Fruit fly (Drosophila melanogaster): Measurements from ENCODE around the gene CG11586.
A peak's percentile ranks its signal among the peaks of the same experiment; 100 is the strongest.

CG11586 gene

dm6 chr3L:4286784-4287183, 24.5 kb upstream of the CG11586 start, which contains the start of gene TfIIEbeta (continued):
- TF ChIP-seq dmrt99B (tag; optimal IDR thresholded peaks at IDR 0.05) (no peak), CG11723 (GFP tag; optimal IDR thresholded peaks at IDR 0.05) (no peak), E2f2 (GFP tag; IDR thresholded peaks at IDR 0.05) (peak; percentile 44), CG17612 (GFP tag; IDR thresholded peaks at IDR 0.05) (no peak), CG12391 (tag; optimal IDR thresholded peaks at IDR 0.05) (peak; percentile 60), CG3847 (GFP tag; IDR thresholded peaks at IDR 0.05) (0 out of 2 replicates have a peak, but pooled peaks have one; percentile 9), CG9609 (GFP tag; optimal IDR thresholded peaks at IDR 0.05) (no peak), tll (GFP tag; optimal IDR thresholded peaks at IDR 0.05) (no peak), YL-1 (GFP tag; optimal IDR thresholded peaks at IDR 0.05) (peak; percentile 61), hbn (GFP tag; IDR thresholded peaks at IDR 0.05; ENCODE audit: partially characterized antibody) (no peak), seq (GFP tag; IDR thresholded peaks at IDR 0.05) (no peak), CG4328 (GFP tag; optimal IDR thresholded peaks at IDR 0.05) (no peak), Hr39 (optimal IDR thresholded peaks at IDR 0.05) (no peak), CG43689 (GFP tag; IDR thresholded peaks at IDR 0.05) (no peak), C15 (GFP tag; IDR thresholded peaks at IDR 0.05) (no peak), dan (GFP tag; IDR thresholded peaks at IDR 0.05) (no peak), exex (tag; optimal IDR thresholded peaks at IDR 0.05) (no peak), CG3726 (GFP tag; IDR thresholded peaks at IDR 0.05) (no peak), pfk (GFP tag; optimal IDR thresholded peaks at IDR 0.05) (no peak), bcd (GFP tag; optimal IDR thresholded peaks at IDR 0.05) (peak; percentile 20), Mrtf (GFP tag; IDR thresholded peaks at IDR 0.05) (no peak), CG6854 (GFP tag; optimal IDR thresholded peaks at IDR 0.05) (no peak), CG10321 (GFP tag; IDR thresholded peaks at IDR 0.05) (no peak), pros (GFP tag; optimal IDR thresholded peaks at IDR 0.05) (no peak), Atf6 (GFP tag; IDR thresholded peaks at IDR 0.05) (no peak), CG3065 (GFP tag; optimal IDR thresholded peaks at IDR 0.05) (no peak), Trl (optimal IDR thresholded peaks at IDR 0.05) (no peak), Trl (GFP tag; optimal IDR thresholded peaks at IDR 0.05) (no peak), ap (GFP tag; IDR thresholded peaks at IDR 0.05) (no peak), yki (optimal IDR thresholded peaks at IDR 0.05) (no peak), btn (GFP tag; optimal IDR thresholded peaks at IDR 0.05) (no peak), CG31388 (GFP tag; optimal IDR thresholded peaks at IDR 0.05) (no peak), CG7839 (tag; optimal IDR thresholded peaks at IDR 0.05) (peak; percentile 46), Dp (GFP tag; optimal IDR thresholded peaks at IDR 0.05) (peak; percentile 38), CG6175 (GFP tag; IDR thresholded peaks at IDR 0.05) (no peak), CG9817 (tag; optimal IDR thresholded peaks at IDR 0.05) (no peak), CG7372 (GFP tag; IDR thresholded peaks at IDR 0.05) (no peak), Bteb2 (GFP tag; optimal IDR thresholded peaks at IDR 0.05) (no peak), CG2116 (GFP tag; optimal IDR thresholded peaks at IDR 0.05) (peak; percentile 16), kah (GFP tag; optimal IDR thresholded peaks at IDR 0.05) (no peak), Stat92E (GFP tag; optimal IDR thresholded peaks at IDR 0.05) (peak in 1 of 3 experiments; percentile 6), Hr78 (GFP tag; optimal IDR thresholded peaks at IDR 0.05) (no peak), shn (GFP tag; optimal IDR thresholded peaks at IDR 0.05) (no peak), ac (GFP tag; optimal IDR thresholded peaks at IDR 0.05) (no peak), Bgb (GFP tag; IDR thresholded peaks at IDR 0.05; ENCODE audit: partially characterized antibody) (no peak), CG6683 (GFP tag; optimal IDR thresholded peaks at IDR 0.05) (no peak), CG18619 (GFP tag; optimal IDR thresholded peaks at IDR 0.05) (no peak), zf30C (GFP tag; optimal IDR thresholded peaks at IDR 0.05) (no peak), sob (GFP tag; IDR thresholded peaks at IDR 0.05) (no peak), CG11398 (GFP tag; optimal IDR thresholded peaks at IDR 0.05) (no peak), ewg (GFP tag; optimal IDR thresholded peaks at IDR 0.05) (no peak), Mes4 (GFP tag; optimal IDR thresholded peaks at IDR 0.05) (no peak), CG2199 (GFP tag; IDR thresholded peaks at IDR 0.05) (no peak)

All from whole organism, embryonic.